Fruit fly (Drosophila melanogaster): ENCODE results near the gene dl.

dl gene

dm6 chr2L:17480943-17481580 is 30.9 kb upstream of the dl start, which contains the start of the genes fws and Lamtor3 (continued):
- TF ChIP-seq CG12236 (GFP tag; optimal IDR thresholded peaks at IDR 0.05) (peak; percentile 57), Dref (GFP tag; IDR thresholded peaks at IDR 0.05) (peak; percentile 74), Eip74EF (GFP tag; optimal IDR thresholded peaks at IDR 0.05) (peak in 1 of 2 experiments; percentile 95), Spps (tag; optimal IDR thresholded peaks at IDR 0.05) (peak; percentile 96), CG6654 (GFP tag; optimal IDR thresholded peaks at IDR 0.05) (peak; percentile 91), CG10462 (GFP tag; optimal IDR thresholded peaks at IDR 0.05) (peak; percentile 95), maf-S (GFP tag; optimal IDR thresholded peaks at IDR 0.05) (peak; percentile 86), pum (GFP tag; optimal IDR thresholded peaks at IDR 0.05) (peak; percentile 68), chn (GFP tag; optimal IDR thresholded peaks at IDR 0.05) (peak; percentile 92), CG7556 (GFP tag; optimal IDR thresholded peaks at IDR 0.05) (peak; percentile 97), CG7786 (GFP tag; optimal IDR thresholded peaks at IDR 0.05) (peak; percentile 90), YL-1 (GFP tag; optimal IDR thresholded peaks at IDR 0.05) (peak; percentile 92), D (optimal IDR thresholded peaks at IDR 0.05) (no peak), D (GFP tag; optimal IDR thresholded peaks at IDR 0.05) (peak; percentile 96), CG15601 (tag; optimal IDR thresholded peaks at IDR 0.05) (peak; percentile 95), MESR4 (GFP tag; optimal IDR thresholded peaks at IDR 0.05) (peak; percentile 79), CG11695 (GFP tag; IDR thresholded peaks at IDR 0.05) (peak; percentile 99), Blimp-1 (GFP tag; optimal IDR thresholded peaks at IDR 0.05) (peak; percentile 96), ewg (GFP tag; optimal IDR thresholded peaks at IDR 0.05) (peak; percentile 97), CG34376 (GFP tag; optimal IDR thresholded peaks at IDR 0.05) (peak; percentile 79), z (GFP tag; IDR thresholded peaks at IDR 0.05) (peak; percentile 80), unc-4 (GFP tag; IDR thresholded peaks at IDR 0.05; ENCODE audit: partially characterized antibody) (peak; percentile 52; the same call in 1 of the 2 replicates), CG34224 (GFP tag; IDR thresholded peaks at IDR 0.05; ENCODE audit: partially characterized antibody) (peak; percentile 78), CG31441 (GFP tag; IDR thresholded peaks at IDR 0.05) (peak; percentile 98), CG17612 (GFP tag; IDR thresholded peaks at IDR 0.05) (peak; percentile 97), lola (GFP tag; optimal IDR thresholded peaks at IDR 0.05) (peak in 1 of 3 experiments; percentile 95), sim (GFP tag; IDR thresholded peaks at IDR 0.05) (peak; percentile 97), Nf-YC (tag; optimal IDR thresholded peaks at IDR 0.05) (peak; percentile 68), nau (GFP tag; optimal IDR thresholded peaks at IDR 0.05) (peak; percentile 96), CG6175 (GFP tag; IDR thresholded peaks at IDR 0.05) (peak; percentile 99), tna (GFP tag; IDR thresholded peaks at IDR 0.05; ENCODE audit: partially characterized antibody) (no peak; the same call in 1 of the 2 replicates), Hand (GFP tag; optimal IDR thresholded peaks at IDR 0.05) (peak; percentile 92), CG4854 (GFP tag; optimal IDR thresholded peaks at IDR 0.05) (peak; percentile 89), CG18599 (GFP tag; optimal IDR thresholded peaks at IDR 0.05) (peak; percentile 98), Dad (GFP tag; optimal IDR thresholded peaks at IDR 0.05) (peak; percentile 85), Hr39 (optimal IDR thresholded peaks at IDR 0.05) (no peak), grau (tag; optimal IDR thresholded peaks at IDR 0.05) (peak; percentile 97), CG2129 (GFP tag; IDR thresholded peaks at IDR 0.05; ENCODE audit: partially characterized antibody) (no peak), dmrt99B (tag; optimal IDR thresholded peaks at IDR 0.05) (peak; percentile 98), CG15269 (tag; optimal IDR thresholded peaks at IDR 0.05) (peak; percentile 98), HLHmδ (GFP tag; optimal IDR thresholded peaks at IDR 0.05) (no peak), CG3281 (GFP tag; optimal IDR thresholded peaks at IDR 0.05) (peak; percentile 97), unpg (GFP tag; optimal IDR thresholded peaks at IDR 0.05) (peak; percentile 99), hth (optimal IDR thresholded peaks at IDR 0.05) (no peak), Taf1 (GFP tag; IDR thresholded peaks at IDR 0.05) (peak; percentile 99), CG11093 (GFP tag; IDR thresholded peaks at IDR 0.05) (peak; percentile 99), Camta (GFP tag; optimal IDR thresholded peaks at IDR 0.05) (peak; percentile 71), CG10543 (GFP tag; optimal IDR thresholded peaks at IDR 0.05) (no peak), CG12659 (GFP tag; optimal IDR thresholded peaks at IDR 0.05) (peak; percentile 99)
